Fruit fly (Drosophila melanogaster) whole organism, wandering third instar larva: Measurements from ENCODE around the gene Rip11.

Experiments used
- Dfd ChIP-seq: fragments of >200 bp; optimal IDR thresholded peaks from 2 replicates; lab custom pipeline; 2017; ENCODE audit warnings: missing biosample characterization, missing genetic modification characterization
- Hr83 ChIP-seq: fragments of 200-300 bp; sonication (Bioruptor generic); optimal IDR thresholded peaks from 2 replicates; lab custom pipeline; 2016; ENCODE audit warnings: missing biosample characterization, mild to moderate bottlenecking, missing genetic modification characterization, moderate library complexity; ENCODE audit not compliant: poor library complexity, severe bottlenecking
- h ChIP-seq: fragments of 200-800 bp; sonication (Bioruptor generic); optimal IDR thresholded peaks from 3 replicates; lab custom pipeline; 2016; ENCODE audit warnings: missing biosample characterization, mild to moderate bottlenecking, missing genetic modification characterization

The Rip11 gene

dm6 chrX:18613434-18613833, 34.0 kb downstream of the Rip11 start (continued):
- TF ChIP-seq Hr83: no peak

- TF ChIP-seq Dfd (GFP tag; lab: Kevin White, UChicago) (peak; percentile 72), h (GFP tag; lab: Kevin White, UChicago) (no peak)
- TF ChIP-seq, all 38 proteins: peak for 1
Measured at dm6 chrX:18587265-18587664, 60.2 kb downstream of the Rip11 start.
